Fruit fly (Drosophila melanogaster) whole organism, embryonic: Measurements from ENCODE around the gene IFT43.

Experiments used
- ATbp ChIP-seq: fragments of 200-800 bp; sonication (Bioruptor generic); optimal IDR thresholded peaks from 2 replicates; lab custom pipeline; 2017; ENCODE audit warnings: missing biosample characterization, mild to moderate bottlenecking, missing genetic modification characterization, missing genetic modification reagents
- Atf-2 ChIP-seq: fragments of 200-800 bp; sonication (Bioruptor generic); optimal IDR thresholded peaks from 2 replicates; lab custom pipeline; 2016; ENCODE audit warnings: missing biosample characterization, missing genetic modification characterization
- CG1024 ChIP-seq: fragments of 200-800 bp; sonication (Bioruptor generic); IDR thresholded peaks from 2 replicates; pipeline ENCODE4 v1.3.6; 2022; ENCODE audit warnings: missing biosample characterization, missing genetic modification characterization
- CG10565 ChIP-seq: fragments of 200-800 bp; sonication (Bioruptor generic); optimal IDR thresholded peaks from 3 replicates; lab custom pipeline; 2016; ENCODE audit warnings: missing biosample characterization, mild to moderate bottlenecking, missing genetic modification characterization
- CG10654 ChIP-seq: fragments of 200-800 bp; sonication (Bioruptor generic); optimal IDR thresholded peaks from 2 replicates; lab custom pipeline; 2016; ENCODE audit warnings: missing biosample characterization, missing genetic modification characterization
- CG11085 ChIP-seq: fragments of 200-800 bp; sonication (Bioruptor generic); IDR thresholded peaks from 2 replicates; pipeline ENCODE4 v1.3.6; 2022; ENCODE audit warnings: missing biosample characterization, missing genetic modification characterization
- CG11560 ChIP-seq: fragments of 200-800 bp; sonication (Bioruptor generic); IDR thresholded peaks from 3 replicates; pipeline ENCODE4 v1.3.6; 2022; ENCODE audit warnings: missing biosample characterization, missing genetic modification characterization
- CG12219 ChIP-seq: fragments of 200-800 bp; sonication (Bioruptor generic); optimal IDR thresholded peaks from 3 replicates; lab custom pipeline; 2018; ENCODE audit warnings: missing biosample characterization, mild to moderate bottlenecking, missing genetic modification characterization
- CG12391 ChIP-seq: fragments of 200-800 bp; sonication (Bioruptor generic); optimal IDR thresholded peaks from 3 replicates; lab custom pipeline; 2018; ENCODE audit warnings: missing biosample characterization, mild to moderate bottlenecking, missing genetic modification characterization, moderate library complexity
- CG13424 ChIP-seq: fragments of 200-800 bp; sonication (Bioruptor generic); optimal IDR thresholded peaks from 2 replicates; lab custom pipeline; 2019; ENCODE audit warnings: missing biosample characterization, mild to moderate bottlenecking, missing genetic modification characterization, moderate library complexity
- CG1529 ChIP-seq: fragments of 200-800 bp; sonication (Bioruptor generic); optimal IDR thresholded peaks from 3 replicates; lab custom pipeline; 2018; ENCODE audit warnings: missing biosample characterization, missing genetic modification characterization
- CG1602 ChIP-seq: fragments of 200-800 bp; sonication (Bioruptor generic); optimal IDR thresholded peaks from 3 replicates; lab custom pipeline; 2016; ENCODE audit warnings: missing biosample characterization, missing genetic modification characterization
- CG1792 ChIP-seq: fragments of 200-800 bp; sonication (Bioruptor generic); optimal IDR thresholded peaks from 2 replicates; lab custom pipeline; 2016; ENCODE audit warnings: missing biosample characterization, missing genetic modification characterization
- CG18476 ChIP-seq: fragments of 200-800 bp; sonication (Bioruptor generic); optimal IDR thresholded peaks from 2 replicates; lab custom pipeline; 2016; ENCODE audit warnings: missing biosample characterization, mild to moderate bottlenecking, missing genetic modification characterization
- CG18599 ChIP-seq: fragments of 200-800 bp; sonication (Bioruptor generic); optimal IDR thresholded peaks from 3 replicates; lab custom pipeline; 2017; ENCODE audit warnings: missing biosample characterization, missing genetic modification characterization, mild to moderate bottlenecking, moderate library complexity, missing genetic modification reagents
- CG3726 ChIP-seq: fragments of 200-800 bp; sonication (Bioruptor generic); IDR thresholded peaks from 3 replicates; pipeline ENCODE4, ENCODE4 v1.3.6; 2022; ENCODE audit warnings: missing biosample characterization, missing genetic modification characterization
- CG4707 ChIP-seq: fragments of 200-800 bp; sonication (Bioruptor generic); optimal IDR thresholded peaks from 2 replicates; lab custom pipeline; 2018; ENCODE audit warnings: missing biosample characterization, mild to moderate bottlenecking, missing genetic modification characterization, moderate library complexity
- CG5245 ChIP-seq: fragments of 200-800 bp; sonication (Bioruptor generic); optimal IDR thresholded peaks from 3 replicates; lab custom pipeline; 2016; ENCODE audit warnings: missing biosample characterization, missing genetic modification characterization
- CG5953 ChIP-seq: fragments of 200-800 bp; sonication (Bioruptor generic); IDR thresholded peaks from 2 replicates; pipeline ENCODE4 v1.3.6; 2022; ENCODE audit warnings: missing biosample characterization, missing genetic modification characterization
- CG7357 ChIP-seq: fragments of 200-800 bp; sonication (Bioruptor generic); IDR thresholded peaks from 3 replicates; pipeline ENCODE4 v1.3.6; 2022; ENCODE audit warnings: missing biosample characterization, missing genetic modification characterization
- CG8388 ChIP-seq: fragments of 200-800 bp; sonication (Bioruptor generic); optimal IDR thresholded peaks from 2 replicates; lab custom pipeline; 2019; ENCODE audit warnings: missing biosample characterization, mild to moderate bottlenecking, missing genetic modification characterization, moderate library complexity
- Doc2 ChIP-seq: fragments of 200-800 bp; sonication (Bioruptor generic); IDR thresholded peaks from 2 replicates; pipeline ENCODE4 v1.3.6; 2022; ENCODE audit warnings: missing biosample characterization, missing genetic modification characterization
- Dp ChIP-seq: fragments of 200-800 bp; sonication (Bioruptor generic); optimal IDR thresholded peaks from 2 replicates; lab custom pipeline; 2018; ENCODE audit warnings: missing biosample characterization, mild to moderate bottlenecking, missing genetic modification characterization, moderate library complexity
- E2f2 ChIP-seq: fragments of 200-800 bp; sonication (Bioruptor generic); IDR thresholded peaks from 2 replicates; pipeline ENCODE4 v1.3.6; 2022; ENCODE audit warnings: missing biosample characterization, missing genetic modification characterization
- Hr3 ChIP-seq: fragments of 200-800 bp; sonication (Bioruptor generic); optimal IDR thresholded peaks from 3 replicates; lab custom pipeline; 2016; ENCODE audit warnings: missing biosample characterization, missing genetic modification characterization
- Hr51 ChIP-seq, 2 experiments: fragments of 200-800 bp; sonication (Bioruptor generic); optimal IDR thresholded peaks; 2 replicates in 1 of 2; 3 replicates in 1 of 2; lab custom pipeline; 2016 to 2018; ENCODE audit warnings: missing biosample characterization in 2 of 2, missing genetic modification characterization in 2 of 2, mild to moderate bottlenecking in 1 of 2, moderate library complexity in 1 of 2
- Hsf ChIP-seq: fragments of 200-800 bp; sonication (Bioruptor generic); optimal IDR thresholded peaks from 3 replicates; lab custom pipeline; 2016; ENCODE audit warnings: missing biosample characterization, missing genetic modification characterization
- Lhr ChIP-seq: fragments of 200-800 bp; sonication (Bioruptor generic); optimal IDR thresholded peaks from 3 replicates; lab custom pipeline; 2017; ENCODE audit warnings: mild to moderate bottlenecking, missing biosample characterization, missing genetic modification reagents, missing genetic modification characterization
- Mad ChIP-seq: fragments of 200-800 bp; sonication (Bioruptor generic); optimal IDR thresholded peaks from 2 replicates; lab custom pipeline; 2016; ENCODE audit warnings: missing biosample characterization, missing genetic modification characterization
- Mrtf ChIP-seq: fragments of 200-800 bp; sonication (Bioruptor generic); IDR thresholded peaks from 3 replicates; pipeline ENCODE4 v1.3.6; 2022; ENCODE audit warnings: missing biosample characterization, missing genetic modification characterization
- Side ChIP-seq: fragments of 200-800 bp; sonication (Bioruptor generic); optimal IDR thresholded peaks from 2 replicates; lab custom pipeline; 2016; ENCODE audit warnings: missing biosample characterization, missing genetic modification characterization
- Sox102F ChIP-seq: fragments of 200-800 bp; sonication (Bioruptor generic); optimal IDR thresholded peaks from 2 replicates; lab custom pipeline; 2018; ENCODE audit warnings: missing biosample characterization, mild to moderate bottlenecking, missing genetic modification characterization, moderate library complexity
- bowl ChIP-seq: fragments of 200-800 bp; sonication (Bioruptor generic); IDR thresholded peaks from 2 replicates; pipeline ENCODE4 v1.3.6; 2022; ENCODE audit warnings: missing biosample characterization, missing genetic modification characterization
- caup ChIP-seq: fragments of 200-800 bp; sonication (Bioruptor generic); optimal IDR thresholded peaks from 3 replicates; lab custom pipeline; 2017; ENCODE audit warnings: missing biosample characterization, mild to moderate bottlenecking, missing genetic modification characterization, moderate library complexity; ENCODE audit not compliant: severe bottlenecking
- croc ChIP-seq: fragments of 200-800 bp; sonication (Bioruptor generic); conservative IDR thresholded peaks from 3 replicates; pipeline ENCODE4 v1.3.6; 2022; ENCODE audit warnings: missing biosample characterization, missing genetic modification characterization
- crp ChIP-seq, 2 experiments: fragments of 200-800 bp; sonication (Bioruptor generic); optimal IDR thresholded peaks; 2 replicates in 1 of 2; 3 replicates in 1 of 2; lab custom pipeline; 2017; ENCODE audit warnings: missing biosample characterization in 2 of 2, missing genetic modification characterization in 2 of 2, mild to moderate bottlenecking in 1 of 2, moderate library complexity in 1 of 2
- esg ChIP-seq: fragments of 200-800 bp; sonication (Bioruptor generic); conservative IDR thresholded peaks from 2 replicates; pipeline ENCODE4 v1.3.6; 2022; ENCODE audit warnings: missing biosample characterization, missing genetic modification characterization
- eyg ChIP-seq: fragments of 200-800 bp; sonication (Bioruptor generic); optimal IDR thresholded peaks from 3 replicates; lab custom pipeline; 2016; ENCODE audit warnings: missing biosample characterization, missing genetic modification characterization
- ftz-f1 ChIP-seq: fragments of 200-800 bp; sonication (Bioruptor generic); optimal IDR thresholded peaks from 2 replicates; lab custom pipeline; 2016; ENCODE audit warnings: missing biosample characterization, missing genetic modification characterization
- gfzf ChIP-seq: fragments of 200-800 bp; sonication (Bioruptor generic); optimal IDR thresholded peaks from 2 replicates; lab custom pipeline; 2016; ENCODE audit warnings: missing biosample characterization, mild to moderate bottlenecking, missing genetic modification characterization, moderate library complexity
- ind ChIP-seq: fragments of 200-800 bp; sonication (Bioruptor generic); optimal IDR thresholded peaks from 3 replicates; lab custom pipeline; 2016; ENCODE audit warnings: missing biosample characterization, missing genetic modification characterization
- insv ChIP-seq, 2 experiments: fragments of 200-800 bp; sonication (Bioruptor generic); optimal IDR thresholded peaks; 3 replicates each; lab custom pipeline; 2016 to 2018; ENCODE audit warnings: missing biosample characterization in 2 of 2, missing genetic modification characterization in 2 of 2
- klu ChIP-seq: fragments of 200-800 bp; sonication (Bioruptor generic); IDR thresholded peaks from 2 replicates; pipeline ENCODE4 v1.3.6; 2022; ENCODE audit warnings: missing biosample characterization, missing genetic modification characterization
- prd ChIP-seq, 3 experiments: fragments of >200 bp in 2 of 3; fragments of 200-800 bp in 1 of 3; sonication (Bioruptor generic) in 1 of 3; optimal IDR thresholded peaks in 2 of 3; IDR thresholded peaks in 1 of 3; 2 replicates in 2 of 3; 3 replicates in 1 of 3; pipeline versions ENCODE4 v1.3.6 to Lab custom; 2017 to 2022; ENCODE audit warnings: missing biosample characterization in 1 of 3, missing genetic modification characterization in 1 of 3
- pros ChIP-seq: fragments of 200-800 bp; sonication (Bioruptor generic); optimal IDR thresholded peaks from 3 replicates; lab custom pipeline; 2019; ENCODE audit warnings: missing biosample characterization, mild to moderate bottlenecking, missing genetic modification characterization, moderate library complexity
- pum ChIP-seq: fragments of 200-800 bp; sonication (Bioruptor generic); optimal IDR thresholded peaks from 2 replicates; lab custom pipeline; 2016; ENCODE audit warnings: missing biosample characterization, missing genetic modification characterization
- sc ChIP-seq, 3 experiments: fragments of >200 bp in 2 of 3; fragments of 200-800 bp in 1 of 3; sonication (Bioruptor generic) in 1 of 3; optimal IDR thresholded peaks; 2 replicates in 2 of 3; 3 replicates in 1 of 3; lab custom pipeline; 2017; ENCODE audit warnings: mild to moderate bottlenecking in 1 of 3, missing biosample characterization in 1 of 3, missing genetic modification characterization in 1 of 3, missing genetic modification reagents in 1 of 3
- sd ChIP-seq: fragments of 200-800 bp; sonication (Bioruptor generic); optimal IDR thresholded peaks from 3 replicates; lab custom pipeline; 2018; ENCODE audit warnings: missing biosample characterization, mild to moderate bottlenecking, missing genetic modification characterization, moderate library complexity
- z ChIP-seq: fragments of 200-800 bp; sonication (Bioruptor generic); IDR thresholded peaks from 3 replicates; pipeline ENCODE4 v1.3.6; 2022; ENCODE audit warnings: missing biosample characterization, missing genetic modification characterization

IFT43 gene

dm6 chr2L:12721794-12722315 lies 27.1 kb upstream of the IFT43 start, which contains the start of gene Pih1D1 (continued):
- TF ChIP-seq CG13424 (tag; lab: Kevin White, UChicago) (peak; percentile 96), klu (GFP tag; lab: Robert Waterston, UW) (peak; percentile 97), CG5953 (GFP tag; lab: Robert Waterston, UW) (peak; percentile 84), ftz-f1 (GFP tag; lab: Kevin White, UChicago) (no peak), pros (GFP tag; lab: Kevin White, UChicago) (no peak), CG4707 (GFP tag; lab: Kevin White, UChicago) (peak; percentile 91), CG3726 (GFP tag; lab: Robert Waterston, UW) (peak; percentile 96), Hsf (GFP tag; lab: Kevin White, UChicago) (peak; percentile 96), CG12219 (peak; percentile 83), CG1602 (GFP tag; lab: Kevin White, UChicago) (peak; percentile 97), prd (optimal IDR thresholded peaks at IDR 0.05; lab: Kevin White, UChicago) (no peak), prd (GFP tag; IDR thresholded peaks at IDR 0.05; lab: Robert Waterston, UW) (peak; percentile 97), CG11085 (GFP tag; lab: Robert Waterston, UW) (peak; percentile 92), bowl (GFP tag; lab: Robert Waterston, UW) (peak; percentile 76), z (GFP tag; lab: Robert Waterston, UW) (0 out of 3 replicates have a peak, but pooled peaks have one; percentile 36), caup (GFP tag; lab: Kevin White, UChicago) (peak; percentile 93), ind (GFP tag; lab: Kevin White, UChicago) (peak; percentile 97), Doc2 (peak; percentile 82), CG7357 (peak; percentile 93), Atf-2 (GFP tag; lab: Kevin White, UChicago) (peak; percentile 92), Dp (peak; percentile 11), CG12391 (tag; lab: Kevin White, UChicago) (peak; percentile 97), Side (GFP tag; lab: Kevin White, UChicago) (peak; percentile 86), CG5245 (GFP tag; lab: Kevin White, UChicago) (peak; percentile 89), CG10565 (GFP tag; lab: Kevin White, UChicago) (peak; percentile 81), Hr3 (GFP tag; lab: Kevin White, UChicago) (peak; percentile 97), ATbp (GFP tag; lab: Kevin White, UChicago) (peak; percentile 80), croc (GFP tag; lab: Robert Waterston, UW) (peak; percentile 96), CG1792 (peak; percentile 84), Lhr (GFP tag; lab: Kevin White, UChicago) (peak; percentile 96), CG11560 (tag; lab: Robert Waterston, UW) (peak; percentile 89), CG10654 (peak; percentile 92), crp (GFP tag; optimal IDR thresholded peaks at IDR 0.05; lab: Kevin White, UChicago) (peak; percentile 36 to 84), sc (optimal IDR thresholded peaks at IDR 0.05; lab: Kevin White, UChicago) (no peak), sc (GFP tag; optimal IDR thresholded peaks at IDR 0.05; lab: Kevin White, UChicago) (peak; percentile 92), esg (GFP tag; lab: Robert Waterston, UW) (peak; percentile 97), Mrtf (GFP tag; lab: Robert Waterston, UW) (peak; percentile 93), Mad (peak; percentile 89), Hr51 (GFP tag; optimal IDR thresholded peaks at IDR 0.05; lab: Kevin White, UChicago) (peak; percentile 92 to 94), CG18476 (GFP tag; lab: Kevin White, UChicago) (peak; percentile 94), CG1529 (GFP tag; lab: Kevin White, UChicago) (peak; percentile 86), CG8388 (GFP tag; lab: Kevin White, UChicago) (peak; percentile 91), insv (GFP tag; optimal IDR thresholded peaks at IDR 0.05; lab: Kevin White, UChicago) (peak in 1 of 2 experiments; percentile 64), E2f2 (GFP tag; lab: Robert Waterston, UW) (peak; percentile 78), CG1024 (peak; percentile 82), Sox102F (peak; percentile 95), CG18599 (GFP tag; lab: Kevin White, UChicago) (peak; percentile 95), gfzf (GFP tag; lab: Kevin White, UChicago) (peak; percentile 86), pum (GFP tag; lab: Kevin White, UChicago) (peak; percentile 90), eyg (GFP tag; lab: Kevin White, UChicago) (peak; percentile 62), sd (tag; lab: Kevin White, UChicago) (no peak)
